Fruit fly (Drosophila melanogaster): ENCODE results near the gene toc.

The toc gene

dm6 chr2L:3131641-3132040 is 12.9 kb downstream of the toc start:
- peak; percentile 36 for TF ChIP-seq Vsx2 (GFP tag; optimal IDR thresholded peaks at IDR 0.05; ENCODE audit: partially characterized antibody)
- no peak for TF ChIP-seq sv (GFP tag; optimal IDR thresholded peaks at IDR 0.05)
- TF ChIP-seq N (GFP tag; optimal IDR thresholded peaks at IDR 0.05), result peak; percentile 83
- TF ChIP-seq Dif (GFP tag; optimal IDR thresholded peaks at IDR 0.05; ENCODE audit: partially characterized antibody), result no peak
- peak; percentile 75 for TF ChIP-seq Myc (optimal IDR thresholded peaks at IDR 0.05)
- TF ChIP-seq Abd-B (GFP tag; optimal IDR thresholded peaks at IDR 0.05), result peak; percentile 44

- no peak for TF ChIP-seq ey (GFP tag; optimal IDR thresholded peaks at IDR 0.05)
- TF ChIP-seq Hr83 (GFP tag; optimal IDR thresholded peaks at IDR 0.05; ENCODE audit: poor library complexity, severe bottlenecking), result no peak
- TF ChIP-seq dsf (GFP tag; optimal IDR thresholded peaks at IDR 0.05; ENCODE audit: borderline replicate concordance), result no peak
- no peak for TF ChIP-seq jim (GFP tag; optimal IDR thresholded peaks at IDR 0.05)
- TF ChIP-seq lola (GFP tag; optimal IDR thresholded peaks at IDR 0.05), result no peak
- TF ChIP-seq Dif (GFP tag; optimal IDR thresholded peaks at IDR 0.05; ENCODE audit: partially characterized antibody), result no peak
- no peak for TF ChIP-seq OdsH (GFP tag; optimal IDR thresholded peaks at IDR 0.05)
- no peak for TF ChIP-seq Hr78 (GFP tag; optimal IDR thresholded peaks at IDR 0.05)
- TF ChIP-seq HLH106 (tag; optimal IDR thresholded peaks at IDR 0.05), result no peak
- TF ChIP-seq sv (GFP tag; optimal IDR thresholded peaks at IDR 0.05), result no peak
- TF ChIP-seq Dfd (GFP tag; optimal IDR thresholded peaks at IDR 0.05), result no peak
- TF ChIP-seq Vsx2 (GFP tag; optimal IDR thresholded peaks at IDR 0.05; ENCODE audit: partially characterized antibody), result no peak
- TF ChIP-seq Abd-B (GFP tag; optimal IDR thresholded peaks at IDR 0.05), result no peak
- no peak for TF ChIP-seq Jra (GFP tag; optimal IDR thresholded peaks at IDR 0.05)
These were observed 14.2 kb downstream of the toc start for dm6 chr2L:3130417-3130816.

- no peak for TF ChIP-seq Dfd (GFP tag; optimal IDR thresholded peaks at IDR 0.05)
These were observed 16.3 kb downstream of the toc start, which contains the start of gene CG15403 for dm6 chr2L:3128335-3128734. Gene CG15403, plus strand, starts transcription at chr2L:3128635.

dm6 chr2L:3127813-3128212 is 16.8 kb downstream of the toc start:
- TF ChIP-seq Hr83 (GFP tag; optimal IDR thresholded peaks at IDR 0.05; ENCODE audit: poor library complexity, severe bottlenecking) (no peak), Mio (GFP tag; optimal IDR thresholded peaks at IDR 0.05) (no peak), dsf (GFP tag; optimal IDR thresholded peaks at IDR 0.05; ENCODE audit: borderline replicate concordance) (no peak), Jra (GFP tag; optimal IDR thresholded peaks at IDR 0.05) (no peak), CrebA (GFP tag; optimal IDR thresholded peaks at IDR 0.05; ENCODE audit: borderline replicate concordance) (no peak), HLH106 (tag; optimal IDR thresholded peaks at IDR 0.05) (no peak), h (GFP tag; optimal IDR thresholded peaks at IDR 0.05) (no peak), psq (GFP tag; optimal IDR thresholded peaks at IDR 0.05) (no peak), Hr78 (GFP tag; optimal IDR thresholded peaks at IDR 0.05) (no peak), sv (GFP tag; optimal IDR thresholded peaks at IDR 0.05) (no peak), Dfd (GFP tag; optimal IDR thresholded peaks at IDR 0.05) (no peak), OdsH (GFP tag; optimal IDR thresholded peaks at IDR 0.05) (no peak), fru (GFP tag; optimal IDR thresholded peaks at IDR 0.05) (no peak), Hnf4 (GFP tag; optimal IDR thresholded peaks at IDR 0.05) (no peak), foxo (GFP tag; optimal IDR thresholded peaks at IDR 0.05) (no peak), Rel (GFP tag; optimal IDR thresholded peaks at IDR 0.05) (no peak), Rel (tag; optimal IDR thresholded peaks at IDR 0.05) (no peak), Myc (optimal IDR thresholded peaks at IDR 0.05) (no peak), lola (GFP tag; optimal IDR thresholded peaks at IDR 0.05) (no peak)

- TF ChIP-seq rgr (GFP tag; optimal IDR thresholded peaks at IDR 0.05), result peak; percentile 26
- peak; percentile 38 for TF ChIP-seq Dif (GFP tag; optimal IDR thresholded peaks at IDR 0.05; ENCODE audit: partially characterized antibody)
- TF ChIP-seq Hr83 (GFP tag; optimal IDR thresholded peaks at IDR 0.05; ENCODE audit: poor library complexity, severe bottlenecking), result no peak
- TF ChIP-seq dl (GFP tag; optimal IDR thresholded peaks at IDR 0.05; ENCODE audit: insufficient read depth in 1 of 2, partially characterized antibody in 2 of 2), result peak in 1 of 2 experiments; percentile 20
These were observed 20.0 kb downstream of the toc start for dm6 chr2L:3124500-3124977.

- peak; percentile 55 for TF ChIP-seq Dfd (GFP tag; optimal IDR thresholded peaks at IDR 0.05)
- TF ChIP-seq br (GFP tag; optimal IDR thresholded peaks at IDR 0.05), result no peak
- TF ChIP-seq GATAd (GFP tag; optimal IDR thresholded peaks at IDR 0.05), result no peak
- no peak for TF ChIP-seq brk (GFP tag; optimal IDR thresholded peaks at IDR 0.05)
- TF ChIP-seq Mio (GFP tag; optimal IDR thresholded peaks at IDR 0.05), result no peak
- TF ChIP-seq tai (GFP tag; optimal IDR thresholded peaks at IDR 0.05), result no peak
- TF ChIP-seq lola (GFP tag; optimal IDR thresholded peaks at IDR 0.05), result no peak
These were observed 20.8 kb downstream of the toc start for dm6 chr2L:3123562-3124345.

All from whole organism, wandering third instar larva.